Fruit fly (Drosophila melanogaster) whole organism, prepupa: ENCODE results near the gene CG4073.

Source experiments
- CG32006 ChIP-seq: fragments of 200-800 bp; sonication (Bioruptor generic); optimal IDR thresholded peaks from 3 replicates; lab custom pipeline; 2017; ENCODE audit warnings: missing biosample characterization, mild to moderate bottlenecking, missing genetic modification characterization
- CG4318 ChIP-seq: fragments of 200-800 bp; sonication (Bioruptor generic); optimal IDR thresholded peaks from 3 replicates; lab custom pipeline; 2017; ENCODE audit warnings: missing biosample characterization, mild to moderate bottlenecking, missing genetic modification characterization
- CG6163 ChIP-seq: fragments of 200-800 bp; sonication (Bioruptor generic); IDR thresholded peaks from 3 replicates; pipeline ENCODE4 v1.3.6; 2022; ENCODE audit warnings: missing biosample characterization, missing genetic modification characterization
- CG6276 ChIP-seq: fragments of 200-800 bp; sonication (Bioruptor generic); optimal IDR thresholded peaks from 2 replicates; lab custom pipeline; 2017; ENCODE audit warnings: missing biosample characterization, mild to moderate bottlenecking, missing genetic modification characterization
- CG8632 ChIP-seq: fragments of 200-800 bp; sonication (Bioruptor generic); optimal IDR thresholded peaks from 3 replicates; lab custom pipeline; 2016; ENCODE audit warnings: missing biosample characterization, missing genetic modification characterization
- Ets21C ChIP-seq: fragments of 200-800 bp; sonication (Bioruptor generic); optimal IDR thresholded peaks from 3 replicates; lab custom pipeline; 2016; ENCODE audit warnings: missing biosample characterization, missing genetic modification characterization
- Ets96B ChIP-seq: fragments of 200-800 bp; optimal IDR thresholded peaks from 2 replicates; lab custom pipeline; 2019; ENCODE audit warnings: missing biosample characterization, mild to moderate bottlenecking, missing genetic modification characterization, moderate library complexity
- OdsH ChIP-seq: fragments of 200-800 bp; sonication (Bioruptor generic); optimal IDR thresholded peaks from 3 replicates; lab custom pipeline; 2016; ENCODE audit warnings: missing biosample characterization, missing genetic modification characterization
- achi ChIP-seq: fragments of 200-800 bp; sonication (Bioruptor generic); optimal IDR thresholded peaks from 3 replicates; lab custom pipeline; 2016; ENCODE audit warnings: missing biosample characterization, missing genetic modification characterization
- fd59A ChIP-seq: fragments of 200-800 bp; sonication (Bioruptor generic); optimal IDR thresholded peaks from 2 replicates; lab custom pipeline; 2017; ENCODE audit warnings: missing biosample characterization, mild to moderate bottlenecking, missing genetic modification characterization, missing genetic modification reagents

- TF ChIP-seq achi (GFP tag; lab: Kevin White, UChicago) = no peak
- no peak for TF ChIP-seq OdsH (GFP tag; lab: Kevin White, UChicago)
- no peak for TF ChIP-seq CG6276 (GFP tag; lab: Kevin White, UChicago)
- TF ChIP-seq CG4318 (GFP tag; lab: Kevin White, UChicago) = no peak
- TF ChIP-seq CG8632 = no peak
- TF ChIP-seq Ets21C (GFP tag; lab: Kevin White, UChicago) = no peak
- TF ChIP-seq CG32006 (GFP tag; lab: Kevin White, UChicago) = no peak
- TF ChIP-seq CG6163 (GFP tag; lab: Robert Waterston, UW) = no peak
- no peak for TF ChIP-seq fd59A (GFP tag; lab: Kevin White, UChicago)
- no peak for TF ChIP-seq Ets96B (tag; lab: Kevin White, UChicago)
Observed at dm6 chr3R:10755534-10755933, 40.9 kb downstream of the CG4073 start, which contains the start of gene CG14691.
